Worm (Caenorhabditis elegans): ENCODE data around the gene clec-43.

DNA sequence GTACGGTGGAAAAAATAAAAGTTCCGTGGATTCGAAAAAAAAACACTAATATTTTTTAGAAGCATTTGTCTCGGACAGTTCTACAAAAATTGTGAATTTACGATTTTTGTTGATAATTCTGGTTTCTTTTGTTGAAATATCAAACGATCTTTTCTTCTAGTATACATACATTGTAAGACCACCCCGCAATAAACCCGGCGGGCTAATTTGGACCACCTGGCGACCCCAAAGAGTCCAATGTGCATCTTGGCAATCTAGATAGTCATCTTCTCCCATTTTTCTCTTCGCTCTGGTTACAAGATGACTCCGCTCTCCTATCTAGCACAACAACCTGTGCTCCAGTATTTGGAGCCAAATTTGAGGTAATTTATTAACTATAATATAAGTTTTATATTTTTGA is 28.1 kb upstream of the clec-43 start, which contains the start of gene fbxc-29:
- TF ChIP-seq dao-5 (tag; optimal IDR thresholded peaks at IDR 0.05) = no peak
- no peak for TF ChIP-seq W03F9.2 (tag; optimal IDR thresholded peaks at IDR 0.05)
- no peak for TF ChIP-seq him-1 (tag; optimal IDR thresholded peaks at IDR 0.05)

Measured in whole organism, L4/young adult.